Fruit fly (Drosophila melanogaster): ENCODE data around the gene CG14265.
"Not testable (repeated sequence)": the region's sequence is repeated elsewhere in the genome, so short reads cannot be mapped to it uniquely, and the experiment has no call there.

Gene CG14265

dm6 chrX:3244120-3244519, 7.6 kb upstream of the CG14265 start, which contains the start of gene ng4:
Gene ng4 (minus strand): TSS chrX:3244220.
- TF ChIP-seq Ets21C (GFP tag; optimal IDR thresholded peaks at IDR 0.05) (no peak), CG11902 (GFP tag; optimal IDR thresholded peaks at IDR 0.05) (no peak), Eip78C (GFP tag) (no peak), fd59A (GFP tag; optimal IDR thresholded peaks at IDR 0.05) (no peak), fkh (GFP tag; optimal IDR thresholded peaks at IDR 0.05) (no peak), Met (GFP tag; optimal IDR thresholded peaks at IDR 0.05) (no peak), net (GFP tag; optimal IDR thresholded peaks at IDR 0.05) (no peak), CG9139 (GFP tag; optimal IDR thresholded peaks at IDR 0.05) (no peak), esn (GFP tag; optimal IDR thresholded peaks at IDR 0.05) (no peak), CG8319 (GFP tag; optimal IDR thresholded peaks at IDR 0.05) (no peak), CG6792 (GFP tag; optimal IDR thresholded peaks at IDR 0.05) (no peak), CG1621 (tag; optimal IDR thresholded peaks at IDR 0.05) (no peak), Eip93F (GFP tag; optimal IDR thresholded peaks at IDR 0.05) (no peak), salr (GFP tag; optimal IDR thresholded peaks at IDR 0.05) (no peak), Hr4 (GFP tag; optimal IDR thresholded peaks at IDR 0.05) (no peak)

DNA sequence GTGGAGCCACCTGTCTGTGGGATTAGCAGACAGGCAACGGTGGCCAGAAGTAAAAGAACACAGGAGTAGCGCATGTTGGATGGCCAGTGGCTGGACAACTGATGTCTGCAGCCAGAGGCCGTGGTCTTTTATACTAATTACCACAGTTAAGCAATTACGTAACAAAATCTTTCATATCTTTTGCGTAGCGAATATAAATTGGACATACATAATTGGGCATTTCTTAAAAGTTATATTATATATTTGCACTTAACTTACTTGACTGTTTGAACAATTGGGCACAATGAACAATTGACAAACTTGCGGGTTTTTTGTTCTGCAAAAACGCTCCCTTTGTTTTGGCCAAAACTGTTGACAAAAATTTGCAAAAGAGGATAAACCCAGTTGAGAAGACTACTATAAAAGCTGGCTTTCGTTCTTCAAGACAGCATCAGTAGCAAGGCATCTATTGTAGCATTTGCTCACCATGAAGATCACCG, 5.5 kb upstream of the CG14265 start, which contains the start of the genes ng3 and ng1:
Gene ng3, minus strand, starts transcription at position 101 of the 479 bp plus-strand sequence.
Gene ng1, plus strand, starts transcription at position 429 of the 479 bp plus-strand sequence.
- no peak for TF ChIP-seq CG4318 (GFP tag; optimal IDR thresholded peaks at IDR 0.05)
- no peak for TF ChIP-seq CG1621 (tag; optimal IDR thresholded peaks at IDR 0.05)
- TF ChIP-seq Eip93F (GFP tag; optimal IDR thresholded peaks at IDR 0.05): no peak
- TF ChIP-seq topi (GFP tag; optimal IDR thresholded peaks at IDR 0.05): no peak
- TF ChIP-seq CG34406 (GFP tag; optimal IDR thresholded peaks at IDR 0.05): no peak
- TF ChIP-seq CG3032 (tag; optimal IDR thresholded peaks at IDR 0.05): no peak
- no peak for TF ChIP-seq ss (GFP tag; optimal IDR thresholded peaks at IDR 0.05)
- no peak for TF ChIP-seq CG3919 (GFP tag; optimal IDR thresholded peaks at IDR 0.05)
- no peak for TF ChIP-seq CG8119 (GFP tag; IDR thresholded peaks at IDR 0.05)
- no peak for TF ChIP-seq CG6792 (GFP tag; optimal IDR thresholded peaks at IDR 0.05)
- TF ChIP-seq CG31627 (GFP tag; optimal IDR thresholded peaks at IDR 0.05): no peak
- TF ChIP-seq CG32006 (GFP tag; optimal IDR thresholded peaks at IDR 0.05): no peak
- no peak for TF ChIP-seq Sox14 (GFP tag; optimal IDR thresholded peaks at IDR 0.05)
- no peak for TF ChIP-seq CG6163 (GFP tag; IDR thresholded peaks at IDR 0.05)
- TF ChIP-seq salr (GFP tag; optimal IDR thresholded peaks at IDR 0.05): no peak
- TF ChIP-seq Smox (GFP tag; optimal IDR thresholded peaks at IDR 0.05): no peak

DNA sequence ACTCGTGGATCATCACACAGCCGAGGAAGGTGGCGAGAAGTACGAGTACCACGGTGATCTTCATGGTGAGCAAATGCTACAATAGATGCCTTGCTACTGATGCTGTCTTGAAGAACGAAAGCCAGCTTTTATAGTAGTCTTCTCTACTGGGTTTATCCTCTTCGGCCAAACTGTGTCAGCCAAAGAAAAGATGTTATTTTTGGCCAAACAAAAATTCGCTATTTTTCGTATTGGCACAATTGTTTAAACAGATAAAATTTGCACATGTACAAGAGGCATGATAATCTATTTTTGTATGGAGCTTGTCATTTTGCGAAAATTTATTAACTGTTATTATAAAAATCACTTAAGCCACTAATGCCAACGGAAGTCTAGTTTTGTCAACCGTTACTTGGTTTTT, 4.0 kb upstream of the CG14265 start, which contains the start of gene ng2:
Gene ng2, minus strand, starts transcription at position 101 of the 400 bp plus-strand sequence.
- TF ChIP-seq Eip75B, CG10631, Smox (GFP tag; optimal IDR thresholded peaks at IDR 0.05): not testable (repeated sequence)

dm6 chrX:3233683-3234082, 2.8 kb downstream of the CG14265 start:
- TF ChIP-seq CG11762 (GFP tag; optimal IDR thresholded peaks at IDR 0.05; ENCODE audit: insufficient read depth): no peak
- no peak for TF ChIP-seq CG7368 (GFP tag; optimal IDR thresholded peaks at IDR 0.05)
- no peak for TF ChIP-seq CG6276 (GFP tag; optimal IDR thresholded peaks at IDR 0.05)
- TF ChIP-seq CG11902 (GFP tag; optimal IDR thresholded peaks at IDR 0.05): no peak
- TF ChIP-seq CG3919 (GFP tag; optimal IDR thresholded peaks at IDR 0.05): no peak
- TF ChIP-seq Eip75B (GFP tag; optimal IDR thresholded peaks at IDR 0.05): no peak
- TF ChIP-seq Met (GFP tag; optimal IDR thresholded peaks at IDR 0.05): no peak
- TF ChIP-seq CG6792 (GFP tag; optimal IDR thresholded peaks at IDR 0.05): no peak
- no peak for TF ChIP-seq CG16779 (tag; optimal IDR thresholded peaks at IDR 0.05)
- no peak for TF ChIP-seq CG9139 (GFP tag; optimal IDR thresholded peaks at IDR 0.05)
- no peak for TF ChIP-seq CG4318 (GFP tag; optimal IDR thresholded peaks at IDR 0.05)
- TF ChIP-seq spab (GFP tag; optimal IDR thresholded peaks at IDR 0.05): no peak
- TF ChIP-seq Hr4 (GFP tag; optimal IDR thresholded peaks at IDR 0.05): no peak
- no peak for TF ChIP-seq OdsH (GFP tag; optimal IDR thresholded peaks at IDR 0.05)
- no peak for TF ChIP-seq topi (GFP tag; optimal IDR thresholded peaks at IDR 0.05)
- no peak for TF ChIP-seq CG10631 (GFP tag; optimal IDR thresholded peaks at IDR 0.05)
- TF ChIP-seq Eip93F (GFP tag; optimal IDR thresholded peaks at IDR 0.05): no peak
